Fruit fly (Drosophila melanogaster): ENCODE data around the gene jvl.

DNA sequence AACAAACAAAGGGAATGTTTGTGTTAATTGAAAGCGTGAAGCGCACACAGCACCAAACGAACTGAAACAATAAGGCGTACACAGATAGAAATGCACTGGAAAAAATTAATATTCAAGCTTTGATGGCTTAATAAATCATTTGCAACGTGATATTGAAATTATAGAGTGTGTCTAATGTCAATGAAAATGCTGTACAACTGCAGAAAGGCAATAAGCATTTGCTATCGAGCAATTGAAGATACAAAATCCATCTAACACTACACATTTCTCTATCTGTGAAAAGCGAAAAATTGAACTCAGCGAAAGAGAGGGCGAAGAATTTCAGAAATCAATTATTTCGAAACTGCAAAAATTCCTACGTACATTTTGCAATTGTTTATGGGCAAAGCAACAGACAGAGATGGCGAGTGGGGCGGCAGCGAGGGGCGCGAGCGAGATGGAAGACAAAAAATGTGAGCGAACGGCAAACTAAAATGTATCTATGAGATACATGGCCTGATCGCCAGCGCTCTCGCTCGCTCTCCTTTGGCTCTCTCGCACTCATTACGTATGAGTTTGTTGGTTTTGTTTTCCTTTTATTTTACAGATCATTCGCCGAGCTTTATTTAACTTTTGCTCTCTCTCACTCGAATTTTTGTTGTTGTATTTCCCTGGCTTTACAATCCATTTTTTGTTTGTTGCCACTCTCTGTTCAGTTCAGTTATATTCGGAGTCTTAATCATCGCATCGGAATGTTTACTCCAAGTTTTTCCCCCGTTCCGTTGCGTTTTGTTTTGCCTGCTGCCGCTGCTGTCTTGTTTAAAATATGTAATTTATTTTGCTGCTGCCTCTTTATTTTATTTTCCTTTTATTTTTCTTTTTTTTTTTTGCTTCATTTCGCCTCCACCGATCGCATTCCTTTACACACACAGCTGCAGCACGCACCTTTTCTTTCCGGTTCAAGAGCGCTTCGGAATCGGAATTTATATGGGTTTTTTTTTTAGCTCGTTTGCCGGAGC, 19.1 kb upstream of the jvl start:
- TF ChIP-seq CG1621 (tag; optimal IDR thresholded peaks at IDR 0.05) = no peak
- TF ChIP-seq OdsH (GFP tag; optimal IDR thresholded peaks at IDR 0.05) = peak; percentile 62
- TF ChIP-seq CG16779 (tag; optimal IDR thresholded peaks at IDR 0.05) = no peak
- TF ChIP-seq CG8632 (GFP tag; optimal IDR thresholded peaks at IDR 0.05) = peak; percentile 47
- peak; percentile 53 for TF ChIP-seq Ets21C (GFP tag; optimal IDR thresholded peaks at IDR 0.05)
- TF ChIP-seq ss (GFP tag; optimal IDR thresholded peaks at IDR 0.05) = peak; percentile 68 to 73
- TF ChIP-seq Sox15 (GFP tag; optimal IDR thresholded peaks at IDR 0.05) = peak; percentile 46
- TF ChIP-seq dac (GFP tag; optimal IDR thresholded peaks at IDR 0.05) = peak; percentile 52
- TF ChIP-seq salr (GFP tag; optimal IDR thresholded peaks at IDR 0.05) = peak in 1 of 2 experiments; percentile 68
- TF ChIP-seq CG11762 (GFP tag; optimal IDR thresholded peaks at IDR 0.05; ENCODE audit: insufficient read depth) = peak; percentile 26
- peak; percentile 50 for TF ChIP-seq Ets96B (tag; optimal IDR thresholded peaks at IDR 0.05)

Measured in whole organism, prepupa.